Fruit fly (Drosophila melanogaster): Measurements from ENCODE around the gene CG8564.

DNA sequence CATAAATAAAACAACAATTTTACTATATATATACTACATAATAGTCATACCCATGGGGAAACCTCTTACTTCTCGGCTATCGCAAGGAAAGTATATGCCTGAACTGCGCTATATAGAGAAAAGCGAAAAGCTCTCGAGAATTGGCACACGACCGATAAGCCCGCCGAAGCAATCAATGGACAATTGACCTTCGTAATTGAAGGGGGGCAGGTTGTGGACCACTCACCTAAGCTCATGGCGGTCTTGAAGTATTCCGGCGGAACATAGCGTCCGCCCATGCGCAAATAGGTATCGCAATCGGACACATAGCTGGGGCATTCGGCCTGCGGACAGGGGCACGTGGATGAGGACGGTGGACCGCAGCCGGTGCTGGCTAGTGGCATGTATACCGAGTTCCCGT lies 7.3 kb downstream of the CG8564 start:
- no peak for TF ChIP-seq Hr39 (GFP tag; optimal IDR thresholded peaks at IDR 0.05)
- no peak for TF ChIP-seq Eip75B (GFP tag; optimal IDR thresholded peaks at IDR 0.05)
- TF ChIP-seq Ets96B (tag; optimal IDR thresholded peaks at IDR 0.05), result no peak
- no peak for TF ChIP-seq eg (GFP tag; IDR thresholded peaks at IDR 0.05)
- no peak for TF ChIP-seq Sox14 (GFP tag; optimal IDR thresholded peaks at IDR 0.05)
